Worm (Caenorhabditis elegans) whole organism, late embryonic: ENCODE results near the gene C06G1.1.

Experiments
- C08G9.2 ChIP-seq: sonication (generic microtip); optimal IDR thresholded peaks from 2 replicates; lab custom pipeline; 2016; ENCODE audit warnings: mild to moderate bottlenecking, missing genetic modification characterization, moderate library complexity, missing compliant biosample characterization
- K02D7.2 ChIP-seq: sonication (generic microtip); optimal IDR thresholded peaks from 2 replicates; lab custom pipeline; 2017; ENCODE audit warnings: mild to moderate bottlenecking, missing genetic modification characterization, missing compliant biosample characterization
- K09A11.1 ChIP-seq: sonication (generic microtip); optimal IDR thresholded peaks from 2 replicates; lab custom pipeline; 2017; ENCODE audit warnings: antibody characterized with exemption, mild to moderate bottlenecking, missing genetic modification characterization, missing compliant biosample characterization; ENCODE audit not compliant: insufficient read depth
- Y22D7AL.16 ChIP-seq: sonication (generic microtip); optimal IDR thresholded peaks from 2 replicates; lab custom pipeline; 2016; ENCODE audit warnings: missing genetic modification characterization, missing compliant biosample characterization
- ceh-14 ChIP-seq: sonication (generic microtip); optimal IDR thresholded peaks from 2 replicates; lab custom pipeline; 2016; ENCODE audit warnings: missing genotype, missing genetic modification characterization, missing compliant biosample characterization
- ceh-18 ChIP-seq: sonication (generic microtip); optimal IDR thresholded peaks from 2 replicates; lab custom pipeline; 2016; ENCODE audit warnings: missing genetic modification characterization, missing compliant biosample characterization
- ceh-19 ChIP-seq: fragments of 200-800 bp; sonication (Bioruptor generic); optimal IDR thresholded peaks from 2 replicates; lab custom pipeline; 2018; ENCODE audit warnings: mild to moderate bottlenecking, missing genetic modification characterization, missing compliant biosample characterization
- ceh-22 ChIP-seq: sonication (generic microtip); optimal IDR thresholded peaks from 2 replicates; lab custom pipeline; 2017; ENCODE audit warnings: missing biosample characterization, missing genetic modification characterization
- ceh-24 ChIP-seq: sonication (generic microtip); optimal IDR thresholded peaks from 2 replicates; lab custom pipeline; 2016; ENCODE audit warnings: mild to moderate bottlenecking, missing genetic modification characterization, missing compliant biosample characterization
- ceh-31 ChIP-seq: sonication (generic microtip); optimal IDR thresholded peaks from 2 replicates; lab custom pipeline; 2016; ENCODE audit warnings: missing genetic modification characterization, missing compliant biosample characterization
- ceh-45 ChIP-seq: fragments of 200-800 bp; sonication (Bioruptor generic); IDR thresholded peaks from 2 replicates; pipeline ENCODE4 v1.3.6; 2022; ENCODE audit warnings: missing genetic modification reagents, missing genetic modification characterization, missing compliant biosample characterization
- ceh-6 ChIP-seq: fragments of 200-800 bp; sonication (Bioruptor generic); optimal IDR thresholded peaks from 2 replicates; lab custom pipeline; 2018; ENCODE audit warnings: mild to moderate bottlenecking, missing genetic modification characterization, missing compliant biosample characterization
- ceh-9 ChIP-seq: sonication (generic microtip); optimal IDR thresholded peaks from 2 replicates; lab custom pipeline; 2016; ENCODE audit warnings: mild to moderate bottlenecking, missing genetic modification characterization, inconsistent platforms, missing compliant biosample characterization
- elt-4 ChIP-seq: sonication (generic microtip); optimal IDR thresholded peaks from 2 replicates; lab custom pipeline; 2016; ENCODE audit warnings: missing genetic modification characterization, missing compliant biosample characterization
- eyg-1 ChIP-seq: sonication (generic microtip); optimal IDR thresholded peaks from 2 replicates; lab custom pipeline; 2016; ENCODE audit warnings: missing genotype, missing genetic modification characterization, missing compliant biosample characterization
- fax-1 ChIP-seq: sonication (generic microtip); optimal IDR thresholded peaks from 2 replicates; lab custom pipeline; 2016; ENCODE audit warnings: missing genotype, missing genetic modification characterization, missing compliant biosample characterization
- fkh-6 ChIP-seq: sonication (generic microtip); optimal IDR thresholded peaks from 2 replicates; lab custom pipeline; 2016; ENCODE audit warnings: missing genetic modification characterization, missing compliant biosample characterization
- gmeb-2 ChIP-seq: sonication (generic microtip); optimal IDR thresholded peaks from 2 replicates; lab custom pipeline; 2016; ENCODE audit warnings: missing genetic modification characterization, inconsistent platforms, missing compliant biosample characterization
- hlh-15 ChIP-seq: sonication (generic microtip); optimal IDR thresholded peaks from 2 replicates; lab custom pipeline; 2016; ENCODE audit warnings: missing genetic modification characterization, missing compliant biosample characterization
- hlh-30 ChIP-seq: sonication (generic microtip); optimal IDR thresholded peaks from 2 replicates; lab custom pipeline; 2017; ENCODE audit warnings: antibody characterized with exemption, missing genetic modification characterization, missing compliant biosample characterization; ENCODE audit not compliant: insufficient read depth
- hlh-6 ChIP-seq: sonication (generic microtip); optimal IDR thresholded peaks from 2 replicates; lab custom pipeline; 2016; ENCODE audit warnings: missing genotype, missing genetic modification characterization, missing compliant biosample characterization
- hlh-8 ChIP-seq: sonication (generic microtip); optimal IDR thresholded peaks from 2 replicates; lab custom pipeline; 2016; ENCODE audit warnings: missing genotype, missing genetic modification characterization, missing compliant biosample characterization
- lim-6 ChIP-seq: sonication (generic microtip); optimal IDR thresholded peaks from 2 replicates; lab custom pipeline; 2016; ENCODE audit warnings: missing genetic modification characterization, missing compliant biosample characterization
- mec-3 ChIP-seq: sonication (generic microtip); optimal IDR thresholded peaks from 2 replicates; lab custom pipeline; 2016; ENCODE audit warnings: borderline replicate concordance, missing genetic modification characterization, missing compliant biosample characterization
- nfya-1 ChIP-seq: sonication (generic microtip); optimal IDR thresholded peaks from 2 replicates; lab custom pipeline; 2017; ENCODE audit warnings: missing genetic modification characterization, mild to moderate bottlenecking, missing compliant biosample characterization, antibody characterized with exemption, moderate library complexity
- nhr-11 ChIP-seq: fragments of 150-350 bp; optimal IDR thresholded peaks from 2 replicates; lab custom pipeline; 2014; ENCODE audit warnings: missing biosample characterization, missing genetic modification characterization
- nhr-232 ChIP-seq: sonication (generic microtip); optimal IDR thresholded peaks from 2 replicates; lab custom pipeline; 2016; ENCODE audit warnings: missing genetic modification characterization, missing compliant biosample characterization
- odd-2 ChIP-seq: sonication (generic microtip); optimal IDR thresholded peaks from 2 replicates; lab custom pipeline; 2017; ENCODE audit warnings: antibody characterized with exemption, mild to moderate bottlenecking, missing genetic modification characterization, missing compliant biosample characterization
- pag-3 ChIP-seq: sonication (generic microtip); optimal IDR thresholded peaks from 2 replicates; lab custom pipeline; 2016; ENCODE audit warnings: missing compliant biosample characterization, missing genetic modification characterization, borderline replicate concordance
- pat-9 ChIP-seq: fragments of 200-800 bp; sonication (Bioruptor generic); optimal IDR thresholded peaks from 2 replicates; lab custom pipeline; 2018; ENCODE audit warnings: mild to moderate bottlenecking, missing genetic modification characterization, moderate library complexity, missing compliant biosample characterization
- pax-1 ChIP-seq: fragments of 150-350 bp; optimal IDR thresholded peaks from 2 replicates; lab custom pipeline; 2014; ENCODE audit warnings: missing biosample characterization, missing genetic modification characterization
- pha-2 ChIP-seq: sonication (generic microtip); optimal IDR thresholded peaks from 2 replicates; lab custom pipeline; 2017; ENCODE audit warnings: mild to moderate bottlenecking, missing genetic modification characterization, missing compliant biosample characterization
- pha-4 ChIP-seq: fragments of 150-350 bp; optimal IDR thresholded peaks from 2 replicates; lab custom pipeline; 2018; ENCODE audit warnings: missing biosample characterization, missing genetic modification reagents, missing genetic modification characterization
- pros-1 ChIP-seq: fragments of 150-350 bp; optimal IDR thresholded peaks from 2 replicates; lab custom pipeline; 2014; ENCODE audit warnings: missing biosample characterization, missing genetic modification reagents, missing genetic modification characterization
- tbx-7 ChIP-seq: sonication (generic microtip); optimal IDR thresholded peaks from 2 replicates; lab custom pipeline; 2016; ENCODE audit warnings: missing genotype, missing genetic modification characterization, missing compliant biosample characterization
- ttx-3 ChIP-seq: sonication (generic microtip); optimal IDR thresholded peaks from 2 replicates; lab custom pipeline; 2016; ENCODE audit warnings: missing genetic modification reagents, missing genetic modification characterization, missing compliant biosample characterization
- unc-42 ChIP-seq: sonication (generic microtip); optimal IDR thresholded peaks from 2 replicates; lab custom pipeline; 2016; ENCODE audit warnings: missing genotype, missing genetic modification characterization, missing compliant biosample characterization
- zip-5 ChIP-seq: sonication (generic microtip); optimal IDR thresholded peaks from 2 replicates; lab custom pipeline; 2016; ENCODE audit warnings: missing genetic modification characterization, missing compliant biosample characterization

C06G1.1 gene

ce11 chrX:16604566-16604965 is 28.6 kb upstream of the C06G1.1 start (continued):
- TF ChIP-seq pag-3 (tag; lab: Kevin White, UChicago) (no peak), nhr-232 (tag; lab: Kevin White, UChicago) (no peak), ceh-22 (no peak), ceh-19 (peak; percentile 62), K09A11.1 (tag; lab: Kevin White, UChicago) (peak; percentile 55), hlh-8 (tag; lab: Kevin White, UChicago) (peak; percentile 34), ceh-31 (tag; lab: Kevin White, UChicago) (no peak), eyg-1 (tag; lab: Kevin White, UChicago) (no peak), pha-2 (tag; lab: Kevin White, UChicago) (peak; percentile 11), ceh-18 (tag; lab: Kevin White, UChicago) (no peak), ceh-14 (tag; lab: Kevin White, UChicago) (peak; percentile 19), fax-1 (peak; percentile 10), ttx-3 (tag; lab: Kevin White, UChicago) (peak; percentile 67), elt-4 (no peak), ceh-24 (tag; lab: Kevin White, UChicago) (peak; percentile 20), nfya-1 (tag; lab: Kevin White, UChicago) (peak; percentile 44), ceh-9 (no peak), odd-2 (tag; lab: Kevin White, UChicago) (peak; percentile 44), pat-9 (tag; lab: Kevin White, UChicago) (peak; percentile 63), pax-1 (tag; lab: Kevin White, UChicago) (no peak), unc-42 (tag; lab: Kevin White, UChicago) (peak; percentile 9)

- no peak for TF ChIP-seq K02D7.2 (tag; lab: Kevin White, UChicago)
- no peak for TF ChIP-seq pha-4 (tag; lab: Kevin White, UChicago)
- TF ChIP-seq zip-5 (tag; lab: Kevin White, UChicago): no peak
- TF ChIP-seq tbx-7: no peak
- TF ChIP-seq ceh-24 (tag; lab: Kevin White, UChicago): no peak
- TF ChIP-seq Y22D7AL.16 (tag; lab: Kevin White, UChicago): no peak
- TF ChIP-seq ceh-45: no peak
- TF ChIP-seq hlh-6 (tag; lab: Kevin White, UChicago): no peak
- TF ChIP-seq nhr-232 (tag; lab: Kevin White, UChicago): no peak
- no peak for TF ChIP-seq fkh-6 (tag; lab: Kevin White, UChicago)
- TF ChIP-seq pros-1: no peak
- TF ChIP-seq eyg-1 (tag; lab: Kevin White, UChicago): no peak
- TF ChIP-seq hlh-30 (tag; lab: Kevin White, UChicago): no peak
- no peak for TF ChIP-seq pha-2 (tag; lab: Kevin White, UChicago)
- TF ChIP-seq, all 69 proteins: peak for 0
Observed at ce11 chrX:16607128-16607527, 26.0 kb upstream of the C06G1.1 start.

- TF ChIP-seq mec-3 (no peak), pat-9 (tag; lab: Kevin White, UChicago) (no peak), nhr-11 (tag; lab: Kevin White, UChicago) (no peak), hlh-15 (tag; lab: Kevin White, UChicago) (no peak), C08G9.2 (tag; lab: Kevin White, UChicago) (no peak), gmeb-2 (no peak), lim-6 (tag; lab: Kevin White, UChicago) (no peak), ceh-6 (GFP tag; lab: Kevin White, UChicago) (no peak)
Observed at ce11 chrX:16609424-16609823, 23.7 kb upstream of the C06G1.1 start, which contains the start of gene F59C12.3. F59C12.3 (minus strand) TSS chrX:16609524.
